Worm (Caenorhabditis elegans) whole organism, L2 larva: Measurements from ENCODE around the gene sma-1.

ENCODE experiments used
- C34F6.9 ChIP-seq: fragments of 150-350 bp; optimal IDR thresholded peaks from 2 replicates; lab custom pipeline; 2014; ENCODE audit warnings: missing biosample characterization, missing genetic modification characterization
- F13H6.1 ChIP-seq: sonication (generic microtip); optimal IDR thresholded peaks from 2 replicates; lab custom pipeline; 2016; ENCODE audit warnings: missing genetic modification characterization, missing compliant biosample characterization
- R02D3.7 ChIP-seq: fragments of 150-350 bp; optimal IDR thresholded peaks from 2 replicates; lab custom pipeline; 2014; ENCODE audit warnings: missing biosample characterization, missing genetic modification characterization
- Y55F3AM.14 ChIP-seq: fragments of 200-800 bp; sonication (Bioruptor generic); optimal IDR thresholded peaks from 2 replicates; lab custom pipeline; 2018; ENCODE audit warnings: mild to moderate bottlenecking, missing genetic modification characterization, missing compliant biosample characterization
- ama-1 ChIP-seq: fragments of 150-350 bp; optimal IDR thresholded peaks from 2 replicates; lab custom pipeline; 2018; ENCODE audit warnings: inconsistent platforms
- ceh-16 ChIP-seq: fragments of 150-350 bp; optimal IDR thresholded peaks from 2 replicates; lab custom pipeline; 2014; ENCODE audit warnings: missing biosample characterization, missing genetic modification characterization
- crh-2 ChIP-seq: sonication (generic microtip); optimal IDR thresholded peaks from 2 replicates; lab custom pipeline; 2017; ENCODE audit warnings: missing biosample characterization, missing genetic modification characterization
- egl-27 ChIP-seq: sonication (generic microtip); optimal IDR thresholded peaks from 3 replicates; lab custom pipeline; 2017; ENCODE audit warnings: missing biosample characterization, missing genetic modification reagents, missing genetic modification characterization
- elt-1 ChIP-seq: fragments of 150-350 bp; optimal IDR thresholded peaks from 2 replicates; lab custom pipeline; 2014; ENCODE audit warnings: missing biosample characterization, missing genetic modification characterization
- gmeb-1 ChIP-seq: fragments of 150-350 bp; optimal IDR thresholded peaks from 2 replicates; lab custom pipeline; 2014; ENCODE audit warnings: missing biosample characterization, missing genetic modification characterization
- lin-11 ChIP-seq: fragments of 150-350 bp; sonication (generic microtip); optimal IDR thresholded peaks from 2 replicates; lab custom pipeline; 2014; ENCODE audit warnings: missing biosample characterization, missing genetic modification characterization, inconsistent platforms, mixed read lengths
- lin-13 ChIP-seq: fragments of 150-350 bp; optimal IDR thresholded peaks from 2 replicates; lab custom pipeline; 2014; ENCODE audit warnings: missing biosample characterization, missing genetic modification reagents, missing genetic modification characterization
- lin-39 ChIP-seq: fragments of 150-350 bp; optimal IDR thresholded peaks from 2 replicates; lab custom pipeline; 2014; ENCODE audit warnings: missing biosample characterization, missing genetic modification reagents, missing genetic modification characterization
- lsy-2 ChIP-seq, 2 experiments: fragments of 150-350 bp in 1 of 2; sonication (generic microtip) in 1 of 2; optimal IDR thresholded peaks; 2 replicates each; lab custom pipeline; 2014 to 2017; ENCODE audit warnings: missing biosample characterization in 2 of 2, missing genetic modification characterization in 2 of 2
- mab-5 ChIP-seq: fragments of 150-350 bp; optimal IDR thresholded peaks from 2 replicates; lab custom pipeline; 2014; ENCODE audit warnings: missing biosample characterization, missing genetic modification characterization
- mbf-1 ChIP-seq: sonication (generic microtip); optimal IDR thresholded peaks from 2 replicates; lab custom pipeline; 2017; ENCODE audit warnings: missing biosample characterization, missing genetic modification characterization
- mdl-1 ChIP-seq, 2 experiments: fragments of 150-350 bp in 1 of 2; sonication (generic microtip) in 1 of 2; optimal IDR thresholded peaks; 2 replicates each; lab custom pipeline; 2017; ENCODE audit warnings: missing biosample characterization in 2 of 2, missing genetic modification characterization in 2 of 2
- nhr-21 ChIP-seq: fragments of 150-350 bp; optimal IDR thresholded peaks from 2 replicates; lab custom pipeline; 2014; ENCODE audit warnings: missing biosample characterization, missing genetic modification characterization
- nhr-237 ChIP-seq: fragments of 150-350 bp; optimal IDR thresholded peaks from 2 replicates; lab custom pipeline; 2014; ENCODE audit warnings: missing biosample characterization, missing genetic modification characterization
- nhr-25 ChIP-seq: fragments of 150-350 bp; sonication (generic microtip); optimal IDR thresholded peaks from 3 replicates; lab custom pipeline; 2014; ENCODE audit warnings: missing biosample characterization, missing genetic modification characterization
- nhr-6 ChIP-seq: fragments of 150-350 bp; optimal IDR thresholded peaks from 2 replicates; lab custom pipeline; 2014; ENCODE audit warnings: missing biosample characterization, missing genetic modification characterization
- nhr-77 ChIP-seq: fragments of 150-350 bp; optimal IDR thresholded peaks from 2 replicates; lab custom pipeline; 2014; ENCODE audit warnings: missing biosample characterization, missing genetic modification characterization
- peb-1 ChIP-seq: fragments of 150-350 bp; optimal IDR thresholded peaks from 2 replicates; lab custom pipeline; 2014; ENCODE audit warnings: missing biosample characterization, missing genetic modification characterization
- sem-4 ChIP-seq: fragments of 150-350 bp; optimal IDR thresholded peaks from 2 replicates; lab custom pipeline; 2014; ENCODE audit warnings: missing biosample characterization, missing genetic modification reagents, missing genetic modification characterization
- sma-3 ChIP-seq: sonication (generic microtip); optimal IDR thresholded peaks from 2 replicates; lab custom pipeline; 2016; ENCODE audit warnings: missing genetic modification reagents, missing genetic modification characterization, missing compliant biosample characterization
- sma-9 ChIP-seq, 2 experiments: fragments of 150-350 bp in 1 of 2; sonication (generic microtip) in 1 of 2; optimal IDR thresholded peaks; 2 replicates each; lab custom pipeline; 2014 to 2016; ENCODE audit warnings: missing genetic modification characterization in 2 of 2, mild to moderate bottlenecking in 1 of 2, missing biosample characterization in 1 of 2, missing compliant biosample characterization in 1 of 2, missing genetic modification reagents in 1 of 2, moderate library complexity in 1 of 2
- snpc-4 ChIP-seq: fragments of 150-350 bp; optimal IDR thresholded peaks from 2 replicates; lab custom pipeline; 2014; ENCODE audit warnings: missing biosample characterization, missing genetic modification characterization
- unc-55 ChIP-seq: fragments of 150-350 bp; sonication (generic microtip); optimal IDR thresholded peaks from 3 replicates; lab custom pipeline; 2014; ENCODE audit warnings: missing biosample characterization, missing genetic modification reagents, missing genetic modification characterization
- unc-62 ChIP-seq: fragments of 150-350 bp; optimal IDR thresholded peaks from 2 replicates; lab custom pipeline; 2014; ENCODE audit warnings: missing biosample characterization, missing genetic modification reagents, missing genetic modification characterization
- zag-1 ChIP-seq: fragments of 150-350 bp; optimal IDR thresholded peaks from 2 replicates; lab custom pipeline; 2014; ENCODE audit warnings: missing biosample characterization, missing genetic modification characterization
- ztf-1 ChIP-seq: fragments of 200-800 bp; sonication (Bioruptor generic); conservative IDR thresholded peaks from 2 replicates; pipeline ENCODE4 v1.3.6; 2022; ENCODE audit warnings: missing genetic modification characterization, missing compliant biosample characterization
- ztf-4 ChIP-seq: fragments of 150-350 bp; optimal IDR thresholded peaks from 2 replicates; lab custom pipeline; 2014; ENCODE audit warnings: missing biosample characterization, missing genetic modification characterization

Gene sma-1

DNA sequence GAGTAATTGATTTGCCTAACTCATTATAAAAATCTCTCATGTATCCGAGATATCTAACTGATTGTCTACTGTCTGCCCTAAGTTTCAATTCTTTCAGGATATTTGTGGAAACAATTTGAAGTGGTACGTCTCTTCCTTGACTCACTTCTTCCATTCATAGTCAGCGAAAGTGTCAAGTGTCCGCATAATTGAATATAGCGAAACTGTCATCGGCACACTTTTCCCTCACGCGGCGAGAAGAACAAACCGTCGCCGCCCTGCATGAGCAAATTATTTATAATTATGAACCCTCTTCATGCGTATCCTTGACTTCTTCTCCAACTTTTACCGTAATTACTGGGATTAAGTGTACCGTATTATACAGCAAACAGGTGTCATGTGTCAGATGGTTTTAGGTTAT is 49.3 kb downstream of the sma-1 start:
- TF ChIP-seq mdl-1 (tag; optimal IDR thresholded peaks at IDR 0.05; lab: Kevin White, UChicago) (no peak), unc-55 (no peak), mab-5 (tag; lab: Kevin White, UChicago) (no peak), ztf-1 (no peak), nhr-237 (tag; lab: Kevin White, UChicago) (no peak), Y55F3AM.14 (GFP tag; lab: Kevin White, UChicago) (no peak), gmeb-1 (no peak), unc-62 (GFP tag; lab: Kevin White, UChicago) (no peak), snpc-4 (tag; lab: Kevin White, UChicago) (no peak), lin-13 (GFP tag; lab: Kevin White, UChicago) (no peak)

ce11 chrV:11949509-11950117 is 50.4 kb downstream of the sma-1 start:
- TF ChIP-seq elt-1 (tag; lab: Kevin White, UChicago) (peak; percentile 24), lsy-2 (tag; optimal IDR thresholded peaks at IDR 0.05; lab: Kevin White, UChicago) (no peak)

DNA sequence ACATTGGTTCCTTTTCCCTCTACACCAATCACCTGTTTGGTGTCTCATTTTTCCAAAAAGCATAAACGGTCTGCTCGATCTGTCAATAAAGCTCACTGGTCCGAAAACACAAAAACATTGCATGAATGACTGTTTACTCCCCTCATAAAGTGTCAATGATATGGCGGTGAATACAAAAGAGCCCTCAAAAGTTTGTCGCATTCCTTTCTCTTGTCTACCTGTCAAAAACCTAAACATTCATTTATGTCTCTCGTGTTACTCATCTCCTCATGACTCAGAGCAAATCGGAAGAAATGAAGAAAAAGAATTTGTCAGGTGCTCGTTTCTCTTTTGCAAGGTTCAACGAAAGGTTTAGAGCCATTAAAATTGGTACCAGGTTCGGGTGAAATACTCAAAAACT is 52.0 kb downstream of the sma-1 start:
- TF ChIP-seq sma-9 (GFP tag; optimal IDR thresholded peaks at IDR 0.05; lab: Kevin White, UChicago), result no peak
- no peak for TF ChIP-seq sma-9 (tag; optimal IDR thresholded peaks at IDR 0.05; lab: Kevin White, UChicago)
- no peak for TF ChIP-seq nhr-6 (tag; lab: Kevin White, UChicago)

DNA sequence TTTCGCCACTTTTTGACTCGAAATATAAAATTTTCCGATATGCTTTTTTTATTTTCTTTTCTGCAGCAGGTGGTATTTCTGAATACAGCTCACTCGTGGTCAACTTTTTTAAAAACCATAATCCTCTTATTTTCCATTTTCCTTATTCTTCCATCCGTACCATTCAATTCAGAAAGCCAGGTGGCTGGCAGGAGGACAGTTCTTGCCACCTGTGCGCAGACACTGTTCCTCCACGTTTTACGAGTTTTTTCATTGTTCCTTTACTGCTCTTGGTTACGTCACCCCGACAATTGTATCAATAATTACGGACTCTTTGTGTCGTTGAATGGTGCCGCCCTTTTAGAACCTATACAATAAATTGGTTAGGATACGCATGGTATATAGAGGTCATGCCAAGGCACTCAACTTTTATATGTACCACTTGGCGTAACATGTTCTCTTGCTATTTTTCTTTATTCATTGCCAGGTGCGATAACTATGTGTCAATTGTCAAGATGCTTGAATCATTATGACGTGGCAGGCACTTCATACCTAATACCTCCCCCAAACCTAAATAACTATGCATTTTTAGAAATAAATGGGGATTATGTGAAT is 53.7 kb downstream of the sma-1 start:
- TF ChIP-seq ceh-16, result no peak
- TF ChIP-seq sma-3, result no peak
- no peak for TF ChIP-seq nhr-77 (tag; lab: Kevin White, UChicago)
- TF ChIP-seq peb-1 (tag; lab: Kevin White, UChicago), result no peak
- no peak for TF ChIP-seq F13H6.1 (tag; lab: Kevin White, UChicago)
- no peak for TF ChIP-seq nhr-25
- TF ChIP-seq gmeb-1, result no peak
- TF ChIP-seq sem-4 (tag; lab: Kevin White, UChicago), result no peak
- TF ChIP-seq elt-1 (tag; lab: Kevin White, UChicago), result no peak
- no peak for TF ChIP-seq egl-27 (tag; lab: Kevin White, UChicago)
- no peak for TF ChIP-seq lin-11 (tag; lab: Kevin White, UChicago)
- no peak for TF ChIP-seq nhr-21 (tag; lab: Kevin White, UChicago)
- no peak for TF ChIP-seq ztf-4 (tag; lab: Kevin White, UChicago)
- no peak for TF ChIP-seq C34F6.9 (tag; lab: Kevin White, UChicago)

DNA sequence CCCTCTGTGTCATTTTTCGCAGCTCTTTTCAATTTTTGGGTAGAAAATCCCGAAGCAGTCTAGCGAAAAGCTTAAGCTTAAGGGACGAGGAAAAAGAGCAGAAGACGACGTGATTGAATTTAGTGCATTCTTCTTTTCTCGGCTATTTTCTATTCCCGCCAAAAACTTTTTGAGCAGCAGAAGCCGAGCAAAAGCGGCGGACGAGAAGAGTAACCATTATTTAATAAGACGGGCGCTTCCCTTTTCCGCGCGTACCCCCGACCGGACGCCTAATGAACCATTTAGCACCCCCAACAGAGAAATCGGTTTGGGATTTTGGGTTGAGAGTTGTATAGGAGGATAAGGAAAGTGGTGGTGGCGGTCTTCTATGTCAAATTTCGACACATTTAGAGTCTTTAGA is 54.4 kb downstream of the sma-1 start:
- TF ChIP-seq lin-39 (tag; lab: Kevin White, UChicago) (no peak), unc-55 (no peak), lin-13 (GFP tag; lab: Kevin White, UChicago) (no peak), ama-1 (no peak), R02D3.7 (tag; lab: Kevin White, UChicago) (no peak), zag-1 (tag; lab: Kevin White, UChicago) (no peak), nhr-25 (no peak), crh-2 (no peak), mbf-1 (tag; lab: Kevin White, UChicago) (no peak)

DNA sequence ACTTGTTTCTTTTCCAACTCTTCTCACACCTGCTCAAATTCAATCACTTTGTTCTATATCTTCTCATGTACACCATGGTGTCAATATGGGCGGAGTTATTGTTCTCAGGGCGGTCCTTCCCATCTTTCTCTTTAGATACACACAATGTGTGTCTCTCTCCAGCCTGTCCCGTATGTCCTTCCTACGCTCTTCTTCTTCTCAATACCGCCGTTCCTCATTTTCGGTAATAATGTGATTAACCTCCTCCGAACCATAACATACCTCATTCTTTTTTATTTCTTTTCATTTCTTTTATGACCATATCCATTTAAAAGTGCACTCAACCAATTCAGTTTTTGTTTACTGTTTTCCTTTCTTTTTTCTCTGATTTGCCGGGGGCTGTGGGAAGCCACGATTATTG is 56.4 kb downstream of the sma-1 start:
- TF ChIP-seq ztf-4 (tag; lab: Kevin White, UChicago), result no peak
